Worm (Caenorhabditis elegans) whole organism, L4/young adult: ENCODE data around the gene K01B6.4.

ENCODE experiments used
- W03F9.2 ChIP-seq: fragments of 150-350 bp; optimal IDR thresholded peaks from 2 replicates; lab custom pipeline; 2014; ENCODE audit warnings: missing biosample characterization, missing genetic modification characterization
- him-1 ChIP-seq: sonication (generic microtip); optimal IDR thresholded peaks from 2 replicates; lab custom pipeline; 2016; ENCODE audit warnings: missing genotype, missing genetic modification reagents, missing genetic modification characterization, missing compliant biosample characterization

DNA sequence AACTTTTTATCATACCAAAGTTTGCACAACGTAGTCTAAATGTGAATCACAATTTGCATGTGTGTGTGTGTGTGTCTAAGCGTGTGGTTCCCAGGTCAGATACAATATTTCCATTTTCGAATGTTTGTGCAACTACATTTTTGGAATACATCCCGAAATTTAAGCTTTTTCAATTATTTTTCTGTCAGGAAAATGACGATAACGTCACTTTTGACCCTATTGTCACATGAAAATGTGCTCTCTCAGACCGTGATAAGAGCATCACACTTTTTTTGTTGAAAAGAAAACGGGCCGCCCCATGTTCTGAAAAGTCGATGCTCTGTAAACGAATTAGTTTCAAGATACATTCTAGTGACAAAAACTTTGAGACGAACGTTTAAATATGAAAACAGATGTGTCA is 42.3 kb downstream of the K01B6.4 start:
- TF ChIP-seq him-1 (tag; lab: Kevin White, UChicago) (no peak), W03F9.2 (tag; lab: Kevin White, UChicago) (no peak)
